Worm (Caenorhabditis elegans) whole organism, L4/young adult: ENCODE results near the gene fbxc-12.

Experiments used
- W03F9.2 ChIP-seq: fragments of 150-350 bp; optimal IDR thresholded peaks from 2 replicates; lab custom pipeline; 2014; ENCODE audit warnings: missing biosample characterization, missing genetic modification characterization
- dao-5 ChIP-seq: sonication (generic microtip); optimal IDR thresholded peaks from 2 replicates; lab custom pipeline; 2016; ENCODE audit warnings: missing genotype, missing genetic modification characterization, moderate library complexity, missing compliant biosample characterization
- him-1 ChIP-seq: sonication (generic microtip); optimal IDR thresholded peaks from 2 replicates; lab custom pipeline; 2016; ENCODE audit warnings: missing genotype, missing genetic modification reagents, missing genetic modification characterization, missing compliant biosample characterization

ce11 chrIV:945601-946000 lies 40.5 kb downstream of the fbxc-12 start, which contains the start of gene faah-3:
- TF ChIP-seq him-1 (tag; lab: Kevin White, UChicago) (no peak), W03F9.2 (tag; lab: Kevin White, UChicago) (no peak), dao-5 (no peak)
